Worm (Caenorhabditis elegans): ENCODE data around the gene Y13C8A.1.

Gene Y13C8A.1

DNA sequence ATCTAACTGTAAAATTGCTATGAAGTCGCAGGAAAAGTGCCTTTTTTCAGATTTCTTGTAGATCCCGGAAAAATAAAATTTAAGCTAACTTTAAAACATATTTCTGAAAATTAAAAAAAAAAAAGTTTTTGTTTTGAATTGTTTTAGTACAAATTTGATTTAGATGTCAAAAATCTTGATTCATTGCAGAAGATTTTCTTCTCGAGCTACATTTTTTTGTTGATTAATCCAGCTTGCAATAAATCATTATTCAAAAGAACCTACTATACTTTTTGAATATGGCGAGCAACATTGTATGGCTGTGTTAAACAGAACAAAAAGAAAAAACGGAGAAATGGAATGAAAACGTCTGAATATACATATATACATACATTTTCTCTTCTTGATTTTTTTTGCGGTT lies 17.9 kb upstream of the Y13C8A.1 start:
- TF ChIP-seq madf-9 (GFP tag; conservative IDR thresholded peaks at IDR 0.05) (no peak), aha-1 (tag) (peak; percentile 94), ces-1 (GFP tag; optimal IDR thresholded peaks at IDR 0.05) (no peak)

- TF ChIP-seq nhr-42 (GFP tag; IDR thresholded peaks at IDR 0.05): no peak
- no peak for TF ChIP-seq mxl-3 (GFP tag; optimal IDR thresholded peaks at IDR 0.05)
- peak; percentile 52 for TF ChIP-seq aha-1 (tag)
- TF ChIP-seq daf-16 (GFP tag; optimal IDR thresholded peaks at IDR 0.05): no peak
- peak; percentile 19 for TF ChIP-seq daf-16 (tag; optimal IDR thresholded peaks at IDR 0.05)
- TF ChIP-seq hlh-30 (tag; optimal IDR thresholded peaks at IDR 0.05; ENCODE audit: insufficient read depth): peak; percentile 16
- no peak for TF ChIP-seq zip-11 (GFP tag; IDR thresholded peaks at IDR 0.05)
Measured at ce11 chrX:16868931-16869330, 14.6 kb upstream of the Y13C8A.1 start, which contains the start of gene aakg-2. aakg-2 (minus strand) TSS chrX:16869031.

ce11 chrX:16871355-16871754 lies 12.2 kb upstream of the Y13C8A.1 start:
- TF ChIP-seq lin-13 (GFP tag; optimal IDR thresholded peaks at IDR 0.05) (no peak), dmd-9 (GFP tag; IDR thresholded peaks at IDR 0.05) (no peak), lin-1 (GFP tag; IDR thresholded peaks at IDR 0.05) (no peak), ctbp-1 (GFP tag; IDR thresholded peaks at IDR 0.05) (no peak), ces-1 (GFP tag; optimal IDR thresholded peaks at IDR 0.05) (no peak), nhr-111 (GFP tag; optimal IDR thresholded peaks at IDR 0.05) (no peak), pqm-1 (tag; optimal IDR thresholded peaks at IDR 0.05) (peak; percentile 59), dmd-6 (GFP tag; IDR thresholded peaks at IDR 0.05) (peak; percentile 68), nhr-11 (tag; optimal IDR thresholded peaks at IDR 0.05) (no peak), daf-16 (GFP tag; optimal IDR thresholded peaks at IDR 0.05) (no peak), daf-16 (tag; optimal IDR thresholded peaks at IDR 0.05) (peak; percentile 82), daf-8 (GFP tag; IDR thresholded peaks at IDR 0.05) (no peak), pha-4 (GFP tag; IDR thresholded peaks at IDR 0.05) (no peak), pha-4 (tag; optimal IDR thresholded peaks at IDR 0.05) (no peak), mxl-3 (GFP tag; optimal IDR thresholded peaks at IDR 0.05) (peak; percentile 97), madf-5 (GFP tag; IDR thresholded peaks at IDR 0.05) (no peak), zfp-2 (tag; optimal IDR thresholded peaks at IDR 0.05) (no peak), fkh-10 (GFP tag; optimal IDR thresholded peaks at IDR 0.05) (no peak), T20F7.1 (GFP tag; optimal IDR thresholded peaks at IDR 0.05) (no peak), F37D6.2 (tag; optimal IDR thresholded peaks at IDR 0.05) (no peak), D1046.2 (GFP tag; IDR thresholded peaks at IDR 0.05) (no peak), ZK546.5 (tag; optimal IDR thresholded peaks at IDR 0.05) (no peak), hlh-11 (tag; optimal IDR thresholded peaks at IDR 0.05) (peak; percentile 54), lir-3 (tag; optimal IDR thresholded peaks at IDR 0.05) (no peak), aha-1 (tag) (no peak), hlh-30 (tag; optimal IDR thresholded peaks at IDR 0.05; ENCODE audit: insufficient read depth) (peak; percentile 73), mdt-29 (GFP tag; IDR thresholded peaks at IDR 0.05) (no peak), hmg-1.1 (GFP tag; IDR thresholded peaks at IDR 0.05) (no peak), snpc-4 (tag; optimal IDR thresholded peaks at IDR 0.05) (no peak), egl-43 (GFP tag; IDR thresholded peaks at IDR 0.05) (no peak), set-16 (GFP tag; IDR thresholded peaks at IDR 0.05) (no peak), madf-9 (GFP tag; conservative IDR thresholded peaks at IDR 0.05) (no peak), snpc-1.2 (GFP tag; IDR thresholded peaks at IDR 0.05) (no peak), sdz-12 (GFP tag; optimal IDR thresholded peaks at IDR 0.05) (no peak), mdl-1 (tag; optimal IDR thresholded peaks at IDR 0.05) (peak in 1 of 2 experiments; percentile 63), nhr-28 (tag; optimal IDR thresholded peaks at IDR 0.05) (peak; percentile 71), Y48G9A.11 (GFP tag; IDR thresholded peaks at IDR 0.05) (no peak), dve-1 (tag; optimal IDR thresholded peaks at IDR 0.05; ENCODE audit: insufficient read depth) (no peak), rbr-2 (tag; optimal IDR thresholded peaks at IDR 0.05) (no peak), nhr-77 (tag; optimal IDR thresholded peaks at IDR 0.05) (peak; percentile 39), unc-62 (GFP tag; optimal IDR thresholded peaks at IDR 0.05 in 1 of 2) (peak in 1 of 2 experiments; percentile 89), unc-62 (tag; optimal IDR thresholded peaks at IDR 0.05) (no peak), F10B5.3 (tag; optimal IDR thresholded peaks at IDR 0.05) (no peak), spr-1 (tag; optimal IDR thresholded peaks at IDR 0.05) (no peak), T26A8.4 (GFP tag; IDR thresholded peaks at IDR 0.05) (no peak)
